Fruit fly (Drosophila melanogaster) whole organism, prepupa: ENCODE results near the gene CG6650.
A peak's percentile ranks its signal among the peaks of the same experiment; 100 is the strongest.

Source experiments
- Blimp-1 ChIP-seq: fragments of 200-800 bp; sonication (Bioruptor generic); optimal IDR thresholded peaks from 3 replicates; lab custom pipeline; 2017; ENCODE audit warnings: missing biosample characterization, missing genetic modification characterization, mild to moderate bottlenecking, moderate library complexity, missing genetic modification reagents
- CG10631 ChIP-seq: fragments of 200-800 bp; sonication (Bioruptor generic); optimal IDR thresholded peaks from 2 replicates; lab custom pipeline; 2016; ENCODE audit warnings: missing biosample characterization, missing genetic modification characterization
- CG10669 ChIP-seq: fragments of 200-800 bp; sonication (Bioruptor generic); optimal IDR thresholded peaks from 3 replicates; lab custom pipeline; 2018; ENCODE audit warnings: missing biosample characterization, mild to moderate bottlenecking, missing genetic modification characterization, moderate library complexity
- CG11762 ChIP-seq: fragments of 200-800 bp; sonication (Bioruptor generic); optimal IDR thresholded peaks from 3 replicates; lab custom pipeline; 2016; ENCODE audit warnings: missing biosample characterization, missing genetic modification characterization; ENCODE audit not compliant: insufficient read depth
- CG15336 ChIP-seq: fragments of 200-800 bp; sonication (Bioruptor generic); IDR thresholded peaks from 2 replicates; pipeline ENCODE4 v1.3.6; 2022; ENCODE audit warnings: missing biosample characterization, missing genetic modification characterization
- CG1621 ChIP-seq: fragments of 200-800 bp; sonication (Bioruptor generic); optimal IDR thresholded peaks from 3 replicates; lab custom pipeline; 2018; ENCODE audit warnings: missing biosample characterization, mild to moderate bottlenecking, missing genetic modification characterization
- CG3032 ChIP-seq: fragments of 200-800 bp; optimal IDR thresholded peaks from 2 replicates; lab custom pipeline; 2019; ENCODE audit warnings: missing biosample characterization, mild to moderate bottlenecking, missing genetic modification characterization, moderate library complexity
- CG31627 ChIP-seq: fragments of 200-800 bp; sonication (Bioruptor generic); optimal IDR thresholded peaks from 3 replicates; lab custom pipeline; 2016; ENCODE audit warnings: missing biosample characterization, missing genetic modification characterization
- CG32006 ChIP-seq: fragments of 200-800 bp; sonication (Bioruptor generic); optimal IDR thresholded peaks from 3 replicates; lab custom pipeline; 2017; ENCODE audit warnings: missing biosample characterization, mild to moderate bottlenecking, missing genetic modification characterization
- CG34406 ChIP-seq: fragments of 200-800 bp; sonication (Bioruptor generic); optimal IDR thresholded peaks from 3 replicates; lab custom pipeline; 2016; ENCODE audit warnings: missing biosample characterization, missing genetic modification characterization
- CG3919 ChIP-seq: fragments of 200-800 bp; sonication (Bioruptor generic); optimal IDR thresholded peaks from 3 replicates; lab custom pipeline; 2016; ENCODE audit warnings: missing biosample characterization, missing genetic modification characterization
- CG4318 ChIP-seq: fragments of 200-800 bp; sonication (Bioruptor generic); optimal IDR thresholded peaks from 3 replicates; lab custom pipeline; 2017; ENCODE audit warnings: missing biosample characterization, mild to moderate bottlenecking, missing genetic modification characterization
- CG6163 ChIP-seq: fragments of 200-800 bp; sonication (Bioruptor generic); IDR thresholded peaks from 3 replicates; pipeline ENCODE4 v1.3.6; 2022; ENCODE audit warnings: missing biosample characterization, missing genetic modification characterization
- CG6276 ChIP-seq: fragments of 200-800 bp; sonication (Bioruptor generic); optimal IDR thresholded peaks from 2 replicates; lab custom pipeline; 2017; ENCODE audit warnings: missing biosample characterization, mild to moderate bottlenecking, missing genetic modification characterization
- CG6792 ChIP-seq: fragments of 200-800 bp; sonication (Bioruptor generic); optimal IDR thresholded peaks from 3 replicates; lab custom pipeline; 2016; ENCODE audit warnings: missing biosample characterization, missing genetic modification characterization
- CG6808 ChIP-seq: fragments of 200-800 bp; sonication (Bioruptor generic); optimal IDR thresholded peaks from 3 replicates; lab custom pipeline; 2017; ENCODE audit warnings: missing biosample characterization, missing genetic modification characterization, mild to moderate bottlenecking, moderate library complexity, missing genetic modification reagents
- CG6854 ChIP-seq: fragments of 200-800 bp; sonication (Bioruptor generic); optimal IDR thresholded peaks from 2 replicates; lab custom pipeline; 2017; ENCODE audit warnings: missing biosample characterization, mild to moderate bottlenecking, missing genetic modification characterization
- CG7368 ChIP-seq: fragments of 200-800 bp; sonication (Bioruptor generic); optimal IDR thresholded peaks from 3 replicates; lab custom pipeline; 2016; ENCODE audit warnings: missing biosample characterization, missing genetic modification characterization
- CG8319 ChIP-seq: fragments of 200-800 bp; sonication (Bioruptor generic); optimal IDR thresholded peaks from 3 replicates; lab custom pipeline; 2016; ENCODE audit warnings: missing biosample characterization, missing genetic modification characterization
- CG8632 ChIP-seq: fragments of 200-800 bp; sonication (Bioruptor generic); optimal IDR thresholded peaks from 3 replicates; lab custom pipeline; 2016; ENCODE audit warnings: missing biosample characterization, missing genetic modification characterization
- CG9139 ChIP-seq: fragments of 200-800 bp; sonication (Bioruptor generic); optimal IDR thresholded peaks from 3 replicates; lab custom pipeline; 2017; ENCODE audit warnings: missing biosample characterization, mild to moderate bottlenecking, missing genetic modification characterization
- Eip75B ChIP-seq: fragments of 200-800 bp; sonication (Bioruptor generic); optimal IDR thresholded peaks from 3 replicates; lab custom pipeline; 2016; ENCODE audit warnings: missing biosample characterization, missing genetic modification characterization
- Eip78C ChIP-seq: fragments of 200-800 bp; sonication (Bioruptor generic); peaks from one replicate; lab custom pipeline; 2016; ENCODE audit warnings: missing biosample characterization, missing genetic modification characterization
- Eip93F ChIP-seq: fragments of 200-800 bp; sonication (Bioruptor generic); optimal IDR thresholded peaks from 2 replicates; lab custom pipeline; 2016; ENCODE audit warnings: missing biosample characterization, mild to moderate bottlenecking, missing genetic modification characterization
- Ets21C ChIP-seq: fragments of 200-800 bp; sonication (Bioruptor generic); optimal IDR thresholded peaks from 3 replicates; lab custom pipeline; 2016; ENCODE audit warnings: missing biosample characterization, missing genetic modification characterization
- Ets96B ChIP-seq: fragments of 200-800 bp; optimal IDR thresholded peaks from 2 replicates; lab custom pipeline; 2019; ENCODE audit warnings: missing biosample characterization, mild to moderate bottlenecking, missing genetic modification characterization, moderate library complexity
- Gug ChIP-seq: fragments of 200-800 bp; sonication (Bioruptor generic); IDR thresholded peaks from 2 replicates; pipeline ENCODE4 v1.3.6; 2022; ENCODE audit warnings: missing biosample characterization, missing genetic modification characterization
- Hr39 ChIP-seq: fragments of 200-800 bp; sonication (Bioruptor generic); optimal IDR thresholded peaks from 2 replicates; lab custom pipeline; 2016; ENCODE audit warnings: missing biosample characterization, missing genetic modification characterization
- Lpt ChIP-seq: fragments of 200-800 bp; sonication (Bioruptor generic); optimal IDR thresholded peaks from 3 replicates; lab custom pipeline; 2016; ENCODE audit warnings: missing biosample characterization, missing genetic modification characterization
- Met ChIP-seq: fragments of 200-800 bp; sonication (Bioruptor generic); optimal IDR thresholded peaks from 3 replicates; lab custom pipeline; 2016; ENCODE audit warnings: missing biosample characterization, missing genetic modification characterization
- OdsH ChIP-seq: fragments of 200-800 bp; sonication (Bioruptor generic); optimal IDR thresholded peaks from 3 replicates; lab custom pipeline; 2016; ENCODE audit warnings: missing biosample characterization, missing genetic modification characterization
- Sox102F ChIP-seq: fragments of 200-800 bp; sonication (Bioruptor generic); optimal IDR thresholded peaks from 2 replicates; lab custom pipeline; 2016; ENCODE audit warnings: missing biosample characterization, mild to moderate bottlenecking, missing genetic modification characterization
- Sox14 ChIP-seq: fragments of 200-800 bp; sonication (Bioruptor generic); optimal IDR thresholded peaks from 3 replicates; lab custom pipeline; 2016; ENCODE audit warnings: missing biosample characterization, missing genetic modification characterization
- Sox15 ChIP-seq: fragments of 200-800 bp; sonication (Bioruptor generic); optimal IDR thresholded peaks from 3 replicates; lab custom pipeline; 2016; ENCODE audit warnings: missing biosample characterization, missing genetic modification characterization
- achi ChIP-seq: fragments of 200-800 bp; sonication (Bioruptor generic); optimal IDR thresholded peaks from 3 replicates; lab custom pipeline; 2016; ENCODE audit warnings: missing biosample characterization, missing genetic modification characterization
- acj6 ChIP-seq: fragments of 200-800 bp; sonication (Bioruptor generic); optimal IDR thresholded peaks from 3 replicates; lab custom pipeline; 2016; ENCODE audit warnings: missing biosample characterization, missing genetic modification characterization
- cyc ChIP-seq: fragments of 200-800 bp; sonication (Bioruptor generic); optimal IDR thresholded peaks from 3 replicates; lab custom pipeline; 2016; ENCODE audit warnings: missing biosample characterization, missing genetic modification characterization
- dsx ChIP-seq: fragments of 200-800 bp; optimal IDR thresholded peaks from 3 replicates; lab custom pipeline; 2019; ENCODE audit warnings: missing biosample characterization, mild to moderate bottlenecking, missing genetic modification characterization, moderate library complexity; ENCODE audit not compliant: poor library complexity, severe bottlenecking
- eg ChIP-seq: fragments of 200-800 bp; sonication (Bioruptor generic); IDR thresholded peaks from 3 replicates; pipeline ENCODE4 v1.3.6; 2022; ENCODE audit warnings: missing biosample characterization, missing genetic modification characterization
- esn ChIP-seq: fragments of 200-800 bp; sonication (Bioruptor generic); optimal IDR thresholded peaks from 2 replicates; lab custom pipeline; 2016; ENCODE audit warnings: missing biosample characterization, mild to moderate bottlenecking, missing genetic modification characterization, moderate library complexity
- fd59A ChIP-seq: fragments of 200-800 bp; sonication (Bioruptor generic); optimal IDR thresholded peaks from 2 replicates; lab custom pipeline; 2017; ENCODE audit warnings: missing biosample characterization, mild to moderate bottlenecking, missing genetic modification characterization, missing genetic modification reagents
- fkh ChIP-seq: fragments of 200-800 bp; sonication (Bioruptor generic); optimal IDR thresholded peaks from 3 replicates; lab custom pipeline; 2017; ENCODE audit warnings: missing biosample characterization, mild to moderate bottlenecking, missing genetic modification characterization, moderate library complexity
- lz ChIP-seq: fragments of 200-800 bp; sonication (Bioruptor generic); optimal IDR thresholded peaks from 3 replicates; lab custom pipeline; 2016; ENCODE audit warnings: missing biosample characterization, missing genetic modification characterization
- net ChIP-seq: fragments of 200-800 bp; sonication (Bioruptor generic); optimal IDR thresholded peaks from 3 replicates; lab custom pipeline; 2016; ENCODE audit warnings: missing biosample characterization, missing genetic modification characterization
- pdm3 ChIP-seq: fragments of 200-800 bp; sonication (Bioruptor generic); optimal IDR thresholded peaks from 3 replicates; lab custom pipeline; 2016; ENCODE audit warnings: missing biosample characterization, missing genetic modification characterization
- spab ChIP-seq: fragments of 200-800 bp; sonication (Bioruptor generic); optimal IDR thresholded peaks from 2 replicates; lab custom pipeline; 2017; ENCODE audit warnings: missing biosample characterization, mild to moderate bottlenecking, missing genetic modification characterization, missing genetic modification reagents
- ss ChIP-seq, 2 experiments: fragments of 200-800 bp; sonication (Bioruptor generic); optimal IDR thresholded peaks; 2 replicates in 1 of 2; 3 replicates in 1 of 2; lab custom pipeline; 2017 to 2018; ENCODE audit warnings: mild to moderate bottlenecking in 2 of 2, missing biosample characterization in 2 of 2, missing genetic modification characterization in 2 of 2, moderate library complexity in 1 of 2
- svp ChIP-seq: fragments of 200-800 bp; sonication (Bioruptor generic); peaks from one replicate; lab custom pipeline; 2016; ENCODE audit warnings: missing biosample characterization, missing genetic modification characterization
- topi ChIP-seq: fragments of 200-800 bp; sonication (Bioruptor generic); optimal IDR thresholded peaks from 3 replicates; lab custom pipeline; 2016; ENCODE audit warnings: missing biosample characterization, missing genetic modification characterization
- vri ChIP-seq: fragments of 200-800 bp; sonication (Bioruptor generic); optimal IDR thresholded peaks from 3 replicates; lab custom pipeline; 2016; ENCODE audit warnings: missing biosample characterization, mild to moderate bottlenecking, missing genetic modification characterization

CG6650 gene

DNA sequence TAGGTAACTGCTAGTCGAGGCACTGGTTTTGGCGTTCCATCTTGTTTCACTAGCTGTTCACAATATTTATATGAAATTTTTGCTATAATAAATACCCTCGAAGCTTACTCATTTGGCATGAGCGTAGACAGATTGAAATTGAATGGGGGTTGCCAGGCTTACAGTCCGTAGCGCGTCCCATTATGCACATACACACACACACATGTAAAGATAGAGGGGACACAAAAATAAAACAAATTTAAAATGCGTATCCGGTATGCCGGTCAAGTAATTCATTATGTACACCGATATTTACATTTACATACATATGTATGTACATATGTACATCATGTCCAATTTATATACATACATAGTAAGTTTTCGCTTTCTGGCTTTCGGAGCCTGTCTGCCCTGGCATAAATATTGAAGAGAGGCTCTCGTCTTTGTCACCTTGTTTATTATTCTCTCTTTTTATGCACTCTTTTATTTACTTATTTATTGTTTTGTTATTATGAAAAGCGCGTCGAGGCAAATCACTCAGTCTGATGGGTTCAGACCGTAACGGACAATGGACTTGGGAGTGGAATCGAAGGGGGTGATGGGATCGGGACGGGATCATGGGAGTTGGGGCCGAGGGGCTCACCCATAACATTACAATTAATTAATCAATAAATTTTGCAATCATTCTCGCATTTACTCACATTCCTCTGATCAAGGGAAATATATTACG, 28.2 kb downstream of the CG6650 start:
- TF ChIP-seq esn (peak; percentile 53), CG6854 (GFP tag; lab: Kevin White, UChicago) (peak; percentile 49), Met (GFP tag; lab: Kevin White, UChicago) (peak; percentile 54), CG4318 (GFP tag; lab: Kevin White, UChicago) (no peak), fkh (GFP tag; lab: Kevin White, UChicago) (peak; percentile 29), CG15336 (GFP tag; lab: Robert Waterston, UW) (0 out of 2 replicates have a peak, but pooled peaks have one; percentile 17), OdsH (peak; percentile 25), achi (GFP tag; lab: Kevin White, UChicago) (peak; percentile 51), ss (GFP tag; optimal IDR thresholded peaks at IDR 0.05; lab: Kevin White, UChicago) (peak; percentile 58 to 80), CG34406 (GFP tag; lab: Kevin White, UChicago) (peak; percentile 35), CG1621 (tag; lab: Kevin White, UChicago) (no peak), CG6808 (GFP tag; lab: Kevin White, UChicago) (peak; percentile 54), Eip75B (GFP tag; lab: Kevin White, UChicago) (peak; percentile 28), spab (GFP tag; lab: Kevin White, UChicago) (peak; percentile 8), CG3032 (tag; lab: Kevin White, UChicago) (peak; percentile 20), Gug (GFP tag; lab: Robert Waterston, UW) (peak; percentile 25; the same call in 1 of the 2 replicates), CG6792 (GFP tag; lab: Kevin White, UChicago) (no peak), CG8319 (GFP tag; lab: Kevin White, UChicago) (peak; percentile 5), Lpt (GFP tag; lab: Kevin White, UChicago) (no peak), Hr39 (GFP tag; lab: Kevin White, UChicago) (peak; percentile 39), pdm3 (GFP tag; lab: Kevin White, UChicago) (peak; percentile 52), CG32006 (peak; percentile 39), CG10669 (GFP tag; lab: Kevin White, UChicago) (peak; percentile 34), cyc (peak; percentile 37), Sox102F (GFP tag; lab: Kevin White, UChicago) (peak; percentile 51), Eip78C (GFP tag; lab: Kevin White, UChicago) (peak; percentile 82), topi (GFP tag; lab: Kevin White, UChicago) (peak; percentile 46), CG10631 (GFP tag; lab: Kevin White, UChicago) (peak; percentile 17), CG8632 (GFP tag; lab: Kevin White, UChicago) (peak; percentile 30), Sox15 (GFP tag; lab: Kevin White, UChicago) (peak; percentile 25), Ets21C (GFP tag; lab: Kevin White, UChicago) (no peak), Sox14 (no peak), CG7368 (GFP tag; lab: Kevin White, UChicago) (peak; percentile 18), net (GFP tag; lab: Kevin White, UChicago) (peak; percentile 50), CG6276 (GFP tag; lab: Kevin White, UChicago) (peak; percentile 30), eg (GFP tag; lab: Robert Waterston, UW) (peak; percentile 52; the same call in 2 of the 3 replicates), dsx (GFP tag; lab: Kevin White, UChicago) (peak; percentile 24), acj6 (GFP tag; lab: Kevin White, UChicago) (peak; percentile 43), Ets96B (tag; lab: Kevin White, UChicago) (peak; percentile 3), svp (GFP tag; lab: Kevin White, UChicago) (peak; percentile 98), Blimp-1 (no peak), CG6163 (GFP tag; lab: Robert Waterston, UW) (peak; percentile 36; the same call in 2 of the 3 replicates), CG11762 (GFP tag; lab: Kevin White, UChicago) (no peak), Eip93F (GFP tag; lab: Kevin White, UChicago) (no peak), lz (GFP tag; lab: Kevin White, UChicago) (peak; percentile 36), fd59A (GFP tag; lab: Kevin White, UChicago) (no peak), vri (GFP tag; lab: Kevin White, UChicago) (no peak), CG3919 (peak; percentile 27), CG31627 (GFP tag; lab: Kevin White, UChicago) (peak; percentile 39), CG9139 (peak; percentile 49)
